Worm (Caenorhabditis elegans) whole organism, late embryonic: ENCODE measurements around the gene F21G4.6.

ENCODE experiments used
- C08G9.2 ChIP-seq: sonication (generic microtip); optimal IDR thresholded peaks from 2 replicates; lab custom pipeline; 2016; ENCODE audit warnings: mild to moderate bottlenecking, missing genetic modification characterization, moderate library complexity, missing compliant biosample characterization
- C38D4.7 ChIP-seq: fragments of 200-800 bp; sonication (Bioruptor generic); optimal IDR thresholded peaks from 2 replicates; lab custom pipeline; 2018; ENCODE audit warnings: mild to moderate bottlenecking, missing genetic modification characterization, moderate library complexity, missing compliant biosample characterization
- K02D7.2 ChIP-seq: sonication (generic microtip); optimal IDR thresholded peaks from 2 replicates; lab custom pipeline; 2017; ENCODE audit warnings: mild to moderate bottlenecking, missing genetic modification characterization, missing compliant biosample characterization
- T23F11.4 ChIP-seq: fragments of 200-800 bp; sonication (Bioruptor generic); optimal IDR thresholded peaks from 2 replicates; lab custom pipeline; 2018; ENCODE audit warnings: mild to moderate bottlenecking, missing genetic modification characterization, missing compliant biosample characterization
- ahr-1 ChIP-seq: sonication (generic microtip); optimal IDR thresholded peaks from 2 replicates; lab custom pipeline; 2016; ENCODE audit warnings: missing genetic modification characterization, missing compliant biosample characterization
- ama-1 ChIP-seq: fragments of 150-350 bp; optimal IDR thresholded peaks from 2 replicates; lab custom pipeline; 2014
- ceh-14 ChIP-seq: sonication (generic microtip); optimal IDR thresholded peaks from 2 replicates; lab custom pipeline; 2016; ENCODE audit warnings: missing genotype, missing genetic modification characterization, missing compliant biosample characterization
- ceh-2 ChIP-seq: sonication (generic microtip); optimal IDR thresholded peaks from 2 replicates; lab custom pipeline; 2016; ENCODE audit warnings: missing genotype, missing genetic modification characterization, missing compliant biosample characterization
- ceh-24 ChIP-seq: sonication (generic microtip); optimal IDR thresholded peaks from 2 replicates; lab custom pipeline; 2016; ENCODE audit warnings: mild to moderate bottlenecking, missing genetic modification characterization, missing compliant biosample characterization
- ceh-30 ChIP-seq: fragments of 150-350 bp; optimal IDR thresholded peaks from 2 replicates; lab custom pipeline; 2014; ENCODE audit warnings: missing biosample characterization, missing genetic modification characterization
- ceh-31 ChIP-seq: sonication (generic microtip); optimal IDR thresholded peaks from 2 replicates; lab custom pipeline; 2016; ENCODE audit warnings: missing genetic modification characterization, missing compliant biosample characterization
- ceh-34 ChIP-seq: sonication (generic microtip); optimal IDR thresholded peaks from 2 replicates; lab custom pipeline; 2016; ENCODE audit warnings: mild to moderate bottlenecking, missing genetic modification characterization, missing compliant biosample characterization
- elt-2 ChIP-seq: sonication (generic microtip); optimal IDR thresholded peaks from 2 replicates; lab custom pipeline; 2016; ENCODE audit warnings: missing genetic modification reagents, missing genetic modification characterization, missing compliant biosample characterization
- ets-4 ChIP-seq: sonication (generic microtip); optimal IDR thresholded peaks from 2 replicates; lab custom pipeline; 2016; ENCODE audit warnings: missing genetic modification characterization, missing compliant biosample characterization
- eyg-1 ChIP-seq: sonication (generic microtip); optimal IDR thresholded peaks from 2 replicates; lab custom pipeline; 2016; ENCODE audit warnings: missing genotype, missing genetic modification characterization, missing compliant biosample characterization
- fax-1 ChIP-seq: sonication (generic microtip); optimal IDR thresholded peaks from 2 replicates; lab custom pipeline; 2016; ENCODE audit warnings: missing genotype, missing genetic modification characterization, missing compliant biosample characterization
- fkh-10 ChIP-seq: fragments of 150-350 bp; optimal IDR thresholded peaks from 2 replicates; lab custom pipeline; 2014; ENCODE audit warnings: missing biosample characterization, missing genetic modification reagents, missing genetic modification characterization
- fkh-6 ChIP-seq: sonication (generic microtip); optimal IDR thresholded peaks from 2 replicates; lab custom pipeline; 2016; ENCODE audit warnings: missing genetic modification characterization, missing compliant biosample characterization
- gmeb-2 ChIP-seq: sonication (generic microtip); optimal IDR thresholded peaks from 2 replicates; lab custom pipeline; 2016; ENCODE audit warnings: missing genetic modification characterization, inconsistent platforms, missing compliant biosample characterization
- hlh-13 ChIP-seq: fragments of 200-800 bp; sonication (Bioruptor generic); optimal IDR thresholded peaks from 2 replicates; lab custom pipeline; 2018; ENCODE audit warnings: mild to moderate bottlenecking, missing genetic modification characterization, missing compliant biosample characterization
- hlh-15 ChIP-seq: sonication (generic microtip); optimal IDR thresholded peaks from 2 replicates; lab custom pipeline; 2016; ENCODE audit warnings: missing genetic modification characterization, missing compliant biosample characterization
- hlh-30 ChIP-seq: sonication (generic microtip); optimal IDR thresholded peaks from 2 replicates; lab custom pipeline; 2017; ENCODE audit warnings: antibody characterized with exemption, missing genetic modification characterization, missing compliant biosample characterization; ENCODE audit not compliant: insufficient read depth
- hlh-6 ChIP-seq: sonication (generic microtip); optimal IDR thresholded peaks from 2 replicates; lab custom pipeline; 2016; ENCODE audit warnings: missing genotype, missing genetic modification characterization, missing compliant biosample characterization
- hlh-8 ChIP-seq: sonication (generic microtip); optimal IDR thresholded peaks from 2 replicates; lab custom pipeline; 2016; ENCODE audit warnings: missing genotype, missing genetic modification characterization, missing compliant biosample characterization
- lim-6 ChIP-seq: sonication (generic microtip); optimal IDR thresholded peaks from 2 replicates; lab custom pipeline; 2016; ENCODE audit warnings: missing genetic modification characterization, missing compliant biosample characterization
- madf-2 ChIP-seq: sonication (generic microtip); optimal IDR thresholded peaks from 2 replicates; lab custom pipeline; 2017; ENCODE audit warnings: missing genetic modification characterization, missing compliant biosample characterization
- nfya-1 ChIP-seq: sonication (generic microtip); optimal IDR thresholded peaks from 2 replicates; lab custom pipeline; 2017; ENCODE audit warnings: missing genetic modification characterization, mild to moderate bottlenecking, missing compliant biosample characterization, antibody characterized with exemption, moderate library complexity
- nhr-11 ChIP-seq: fragments of 150-350 bp; optimal IDR thresholded peaks from 2 replicates; lab custom pipeline; 2014; ENCODE audit warnings: missing biosample characterization, missing genetic modification characterization
- nhr-232 ChIP-seq: sonication (generic microtip); optimal IDR thresholded peaks from 2 replicates; lab custom pipeline; 2016; ENCODE audit warnings: missing genetic modification characterization, missing compliant biosample characterization
- npax-4 ChIP-seq: sonication (generic microtip); optimal IDR thresholded peaks from 2 replicates; lab custom pipeline; 2016; ENCODE audit warnings: missing genetic modification characterization, missing compliant biosample characterization
- odd-2 ChIP-seq: sonication (generic microtip); optimal IDR thresholded peaks from 2 replicates; lab custom pipeline; 2017; ENCODE audit warnings: antibody characterized with exemption, mild to moderate bottlenecking, missing genetic modification characterization, missing compliant biosample characterization
- pag-3 ChIP-seq: sonication (generic microtip); optimal IDR thresholded peaks from 2 replicates; lab custom pipeline; 2016; ENCODE audit warnings: missing compliant biosample characterization, missing genetic modification characterization, borderline replicate concordance
- pax-1 ChIP-seq: fragments of 150-350 bp; optimal IDR thresholded peaks from 2 replicates; lab custom pipeline; 2014; ENCODE audit warnings: missing biosample characterization, missing genetic modification characterization
- pqm-1 ChIP-seq: sonication (generic microtip); optimal IDR thresholded peaks from 2 replicates; lab custom pipeline; 2016; ENCODE audit warnings: missing genetic modification characterization, missing compliant biosample characterization
- sox-2 ChIP-seq: fragments of 200-800 bp; sonication (Bioruptor generic); IDR thresholded peaks from 2 replicates; pipeline ENCODE4 v1.3.6; 2022; ENCODE audit warnings: missing genetic modification reagents, missing genetic modification characterization, missing compliant biosample characterization
- sox-4 ChIP-seq: sonication (generic microtip); optimal IDR thresholded peaks from 2 replicates; lab custom pipeline; 2017; ENCODE audit warnings: mild to moderate bottlenecking, missing genetic modification characterization, inconsistent platforms, missing compliant biosample characterization
- syd-9 ChIP-seq: sonication (generic microtip); optimal IDR thresholded peaks from 2 replicates; lab custom pipeline; 2016; ENCODE audit warnings: mild to moderate bottlenecking, missing genetic modification characterization, moderate library complexity, missing compliant biosample characterization
- tbx-2 ChIP-seq: sonication (generic microtip); optimal IDR thresholded peaks from 2 replicates; lab custom pipeline; 2016; ENCODE audit warnings: missing genetic modification characterization, missing compliant biosample characterization
- tbx-7 ChIP-seq: sonication (generic microtip); optimal IDR thresholded peaks from 2 replicates; lab custom pipeline; 2016; ENCODE audit warnings: missing genotype, missing genetic modification characterization, missing compliant biosample characterization
- unc-3 ChIP-seq, 2 experiments: fragments of 200-800 bp in 1 of 2; sonication (Bioruptor generic) in 1 of 2; sonication (generic microtip) in 1 of 2; conservative IDR thresholded peaks in 1 of 2; optimal IDR thresholded peaks in 1 of 2; 2 replicates each; pipeline versions ENCODE4 v1.3.6 to Lab custom; 2016 to 2022; ENCODE audit warnings: missing compliant biosample characterization in 2 of 2, missing genetic modification characterization in 2 of 2, missing genetic modification reagents in 1 of 2
- zip-5 ChIP-seq: sonication (generic microtip); optimal IDR thresholded peaks from 2 replicates; lab custom pipeline; 2016; ENCODE audit warnings: missing genetic modification characterization, missing compliant biosample characterization
- ztf-16 ChIP-seq: sonication (generic microtip); optimal IDR thresholded peaks from 2 replicates; lab custom pipeline; 2017; ENCODE audit warnings: missing genetic modification characterization, missing compliant biosample characterization

The F21G4.6 gene

ce11 chrX:9917362-9917761 lies at the start of gene F21G4.6:
Gene F21G4.6, minus strand, starts transcription at chrX:9917448.
- TF ChIP-seq hlh-6 (tag; lab: Kevin White, UChicago) (no peak), elt-2 (tag; lab: Kevin White, UChicago) (peak; percentile 11), hlh-13 (no peak), gmeb-2 (tag; lab: Kevin White, UChicago) (no peak), tbx-2 (peak; percentile 66), eyg-1 (no peak), ceh-14 (tag; lab: Kevin White, UChicago) (no peak), ceh-2 (tag; lab: Kevin White, UChicago) (peak; percentile 57), C38D4.7 (no peak), syd-9 (no peak), pax-1 (tag; lab: Kevin White, UChicago) (no peak), tbx-7 (tag; lab: Kevin White, UChicago) (peak; percentile 24), madf-2 (no peak), fkh-10 (GFP tag; lab: Kevin White, UChicago) (no peak), ceh-34 (tag; lab: Kevin White, UChicago) (no peak), nhr-11 (tag; lab: Kevin White, UChicago) (no peak), T23F11.4 (no peak), nfya-1 (no peak), zip-5 (peak; percentile 23), lim-6 (no peak), fax-1 (tag; lab: Kevin White, UChicago) (no peak), ahr-1 (no peak), hlh-30 (tag; lab: Kevin White, UChicago) (no peak), pqm-1 (tag; lab: Kevin White, UChicago) (no peak), nhr-232 (no peak), hlh-8 (peak; percentile 3), fkh-6 (peak; percentile 20), sox-4 (tag; lab: Kevin White, UChicago) (no peak), pag-3 (tag; lab: Kevin White, UChicago) (no peak), sox-2 (GFP tag; lab: Robert Waterston, UW) (no peak), hlh-15 (no peak), ceh-30 (tag; lab: Kevin White, UChicago) (no peak), odd-2 (no peak), ets-4 (tag; lab: Kevin White, UChicago) (peak; percentile 28), ama-1 (lab: Kevin White, UChicago) (no peak), ceh-31 (tag; lab: Kevin White, UChicago) (peak; percentile 47), K02D7.2 (no peak)

- TF ChIP-seq pax-1 (tag; lab: Kevin White, UChicago): no peak
- no peak for TF ChIP-seq hlh-6 (tag; lab: Kevin White, UChicago)
- TF ChIP-seq pag-3 (tag; lab: Kevin White, UChicago): no peak
- no peak for TF ChIP-seq lim-6
- TF ChIP-seq T23F11.4: no peak
- TF ChIP-seq ama-1 (lab: Kevin White, UChicago): no peak
- no peak for TF ChIP-seq unc-3 (GFP tag; conservative IDR thresholded peaks at IDR 0.05; lab: Robert Waterston, UW)
- no peak for TF ChIP-seq unc-3 (tag; optimal IDR thresholded peaks at IDR 0.05; lab: Kevin White, UChicago)
- TF ChIP-seq, all 69 proteins: peak for 0
Observed at ce11 chrX:9965275-9965674, 48.0 kb upstream of the F21G4.6 start, which contains the start of gene pssy-1. Gene pssy-1, plus strand, starts transcription at chrX:9965592.

DNA sequence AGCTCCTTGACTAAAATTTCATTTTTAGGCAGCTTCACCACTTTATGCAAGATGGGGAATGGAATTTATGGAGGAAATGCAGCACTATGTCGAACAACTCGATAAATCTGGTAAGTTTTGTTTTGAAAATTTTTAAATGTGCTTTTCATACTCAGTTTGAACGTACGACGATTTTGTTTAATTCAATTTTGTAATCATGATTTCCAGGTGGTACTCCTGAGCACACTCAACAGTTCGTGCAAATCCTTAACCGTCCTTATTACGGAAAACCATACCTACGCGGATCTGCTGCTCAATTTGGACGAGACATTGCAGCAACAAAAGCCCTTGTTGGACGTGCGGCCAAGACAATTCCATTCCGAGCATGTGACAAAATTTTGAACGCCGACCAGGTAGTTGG lies 45.3 kb upstream of the F21G4.6 start:
- TF ChIP-seq ceh-14 (tag; lab: Kevin White, UChicago) (no peak), hlh-6 (tag; lab: Kevin White, UChicago) (no peak), hlh-13 (no peak), nhr-232 (no peak), pag-3 (tag; lab: Kevin White, UChicago) (no peak), C08G9.2 (tag; lab: Kevin White, UChicago) (no peak), ceh-24 (tag; lab: Kevin White, UChicago) (no peak), ztf-16 (tag; lab: Kevin White, UChicago) (no peak), T23F11.4 (no peak), npax-4 (no peak), zip-5 (no peak)
